Worm (Caenorhabditis elegans) whole organism, L1 larva: ENCODE data around the gene ugt-44.

Experiments used
- dsc-1 ChIP-seq: sonication (generic microtip); optimal IDR thresholded peaks from 2 replicates; lab custom pipeline; 2016; ENCODE audit warnings: mild to moderate bottlenecking, missing genetic modification characterization, missing compliant biosample characterization
- efl-1 ChIP-seq, 4 experiments: fragments of 150-350 bp; optimal IDR thresholded peaks in 3 of 4; peaks in 1 of 4; 1 replicate in 1 of 4; 2 replicates in 3 of 4; lab custom pipeline; 2014; ENCODE audit warnings: missing biosample characterization in 2 of 4, missing genetic modification characterization in 2 of 4, missing genetic modification reagents in 2 of 4
- egl-13 ChIP-seq: sonication (generic microtip); optimal IDR thresholded peaks from 2 replicates; lab custom pipeline; 2016; ENCODE audit warnings: missing genotype, missing genetic modification reagents, missing genetic modification characterization, missing compliant biosample characterization
- nhr-11 ChIP-seq: fragments of 150-350 bp; optimal IDR thresholded peaks from 2 replicates; lab custom pipeline; 2014; ENCODE audit warnings: missing biosample characterization, missing genetic modification characterization
- nhr-76 ChIP-seq: sonication (generic microtip); optimal IDR thresholded peaks from 2 replicates; lab custom pipeline; 2017; ENCODE audit warnings: missing biosample characterization, missing genetic modification characterization
- unc-62 ChIP-seq: fragments of 150-350 bp; optimal IDR thresholded peaks from 2 replicates; lab custom pipeline; 2014; ENCODE audit warnings: missing biosample characterization, missing genetic modification reagents, missing genetic modification characterization

ce11 chrIV:10468662-10469061 is 879 bp upstream of the ugt-44 start:
- TF ChIP-seq egl-13 (tag; lab: Kevin White, UChicago) (no peak), efl-1 (optimal IDR thresholded peaks at IDR 0.05; lab: Kevin White, UChicago) (no peak), efl-1 (GFP tag; optimal IDR thresholded peaks at IDR 0.05 in 1 of 2; lab: Kevin White, UChicago) (no peak), nhr-11 (tag; lab: Kevin White, UChicago) (no peak), unc-62 (GFP tag; lab: Kevin White, UChicago) (no peak), dsc-1 (tag; lab: Kevin White, UChicago) (no peak), nhr-76 (tag; lab: Kevin White, UChicago) (no peak)
